Fruit fly (Drosophila melanogaster) whole organism, embryonic: ENCODE measurements around the gene Txl.
A peak's percentile ranks its signal among the peaks of the same experiment; 100 is the strongest.

ENCODE experiments used
- Aef1 ChIP-seq: fragments of 200-800 bp; sonication (Bioruptor generic); IDR thresholded peaks from 3 replicates; pipeline ENCODE4 v1.3.6; 2022; ENCODE audit warnings: missing biosample characterization, missing genetic modification characterization
- Awh ChIP-seq: fragments of 200-800 bp; sonication (Bioruptor generic); IDR thresholded peaks from 2 replicates; pipeline ENCODE4, ENCODE4 v1.3.6; 2022; ENCODE audit warnings: missing biosample characterization, missing genetic modification characterization
- BtbVII ChIP-seq: fragments of 200-800 bp; sonication (Bioruptor generic); optimal IDR thresholded peaks from 3 replicates; lab custom pipeline; 2017; ENCODE audit warnings: missing biosample characterization, mild to moderate bottlenecking, missing genetic modification characterization
- Bteb2 ChIP-seq: fragments of 200-800 bp; sonication (Bioruptor generic); optimal IDR thresholded peaks from 2 replicates; lab custom pipeline; 2016; ENCODE audit warnings: missing biosample characterization, missing genetic modification characterization
- CG10366 ChIP-seq: fragments of 200-800 bp; sonication (Bioruptor generic); IDR thresholded peaks from 2 replicates; pipeline ENCODE4 v1.3.6; 2022; ENCODE audit warnings: missing biosample characterization, missing genetic modification characterization
- CG11085 ChIP-seq: fragments of 200-800 bp; sonication (Bioruptor generic); IDR thresholded peaks from 2 replicates; pipeline ENCODE4 v1.3.6; 2022; ENCODE audit warnings: missing biosample characterization, missing genetic modification characterization
- CG12659 ChIP-seq: fragments of 200-800 bp; sonication (Bioruptor generic); optimal IDR thresholded peaks from 3 replicates; lab custom pipeline; 2017; ENCODE audit warnings: mild to moderate bottlenecking, missing biosample characterization, missing genetic modification reagents, missing genetic modification characterization
- CG14050 ChIP-seq: fragments of 200-800 bp; sonication (Bioruptor generic); IDR thresholded peaks from 3 replicates; pipeline ENCODE4 v1.3.6; 2022; ENCODE audit warnings: missing biosample characterization, missing genetic modification characterization
- CG15696 ChIP-seq: fragments of 200-800 bp; sonication (Bioruptor generic); optimal IDR thresholded peaks from 2 replicates; lab custom pipeline; 2019; ENCODE audit warnings: missing biosample characterization, mild to moderate bottlenecking, missing genetic modification characterization, moderate library complexity
- CG17328 ChIP-seq: fragments of 200-800 bp; sonication (Bioruptor generic); IDR thresholded peaks from 2 replicates; pipeline ENCODE4 v1.3.6; 2022; ENCODE audit warnings: missing biosample characterization, missing genetic modification characterization
- CG17361 ChIP-seq: fragments of 200-800 bp; sonication (Bioruptor generic); IDR thresholded peaks from 3 replicates; pipeline ENCODE4 v1.3.6; 2022; ENCODE audit warnings: missing biosample characterization, missing genetic modification characterization
- CG17568 ChIP-seq: fragments of 200-800 bp; sonication (Bioruptor generic); optimal IDR thresholded peaks from 2 replicates; lab custom pipeline; 2018; ENCODE audit warnings: missing biosample characterization, mild to moderate bottlenecking, missing genetic modification characterization, moderate library complexity
- CG17829 ChIP-seq: fragments of 200-800 bp; optimal IDR thresholded peaks from 2 replicates; lab custom pipeline; 2019; ENCODE audit warnings: missing biosample characterization, mild to moderate bottlenecking, missing genetic modification characterization, moderate library complexity
- CG1832 ChIP-seq: fragments of 200-800 bp; sonication (Bioruptor generic); optimal IDR thresholded peaks from 2 replicates; lab custom pipeline; 2017; ENCODE audit warnings: missing biosample characterization, mild to moderate bottlenecking, missing genetic modification characterization, inconsistent platforms
- CG32532 ChIP-seq: fragments of 200-800 bp; sonication (Bioruptor generic); IDR thresholded peaks from 2 replicates; pipeline ENCODE4 v1.3.6; 2022; ENCODE audit warnings: missing biosample characterization, missing genetic modification characterization
- CG32767 ChIP-seq: fragments of 200-800 bp; sonication (Bioruptor generic); IDR thresholded peaks from 2 replicates; pipeline ENCODE4 v1.3.6; 2022; ENCODE audit warnings: missing biosample characterization, missing genetic modification characterization
- CG3281 ChIP-seq: fragments of 200-800 bp; sonication (Bioruptor generic); optimal IDR thresholded peaks from 3 replicates; lab custom pipeline; 2017; ENCODE audit warnings: missing biosample characterization, mild to moderate bottlenecking, missing genetic modification characterization
- CG42726 ChIP-seq: fragments of 200-800 bp; sonication (Bioruptor generic); IDR thresholded peaks from 2 replicates; pipeline ENCODE4 v1.3.6; 2022; ENCODE audit warnings: missing biosample characterization, missing genetic modification characterization; ENCODE audit not compliant: partially characterized antibody
- CG6854 ChIP-seq: fragments of 200-800 bp; sonication (Bioruptor generic); optimal IDR thresholded peaks from 3 replicates; lab custom pipeline; 2017; ENCODE audit warnings: missing biosample characterization, mild to moderate bottlenecking, missing genetic modification characterization
- CG8281 ChIP-seq: fragments of 200-800 bp; sonication (Bioruptor generic); optimal IDR thresholded peaks from 2 replicates; lab custom pipeline; 2018; ENCODE audit warnings: missing biosample characterization, mild to moderate bottlenecking, missing genetic modification characterization, moderate library complexity
- CG8478 ChIP-seq: fragments of >200 bp; optimal IDR thresholded peaks from 2 replicates; lab custom pipeline; 2018
- Dip2 ChIP-seq: fragments of 200-800 bp; sonication (Bioruptor generic); IDR thresholded peaks from 2 replicates; pipeline ENCODE4 v1.3.6; 2022; ENCODE audit warnings: missing biosample characterization, missing genetic modification characterization
- Dll ChIP-seq: fragments of 200-800 bp; sonication (Bioruptor generic); IDR thresholded peaks from 4 replicates; pipeline ENCODE4 v1.3.6; 2022; ENCODE audit warnings: missing biosample characterization, missing genetic modification characterization; ENCODE audit not compliant: partially characterized antibody
- ERR ChIP-seq: fragments of 200-800 bp; sonication (Bioruptor generic); optimal IDR thresholded peaks from 2 replicates; lab custom pipeline; 2016; ENCODE audit warnings: missing biosample characterization, missing genetic modification characterization
- Ets65A ChIP-seq: fragments of 200-800 bp; sonication (Bioruptor generic); peaks from one replicate; lab custom pipeline; 2016; ENCODE audit warnings: missing biosample characterization, missing genetic modification characterization
- HHEX ChIP-seq: fragments of 200-800 bp; sonication (Bioruptor generic); optimal IDR thresholded peaks from 3 replicates; lab custom pipeline; 2017; ENCODE audit warnings: missing biosample characterization, mild to moderate bottlenecking, missing genetic modification characterization, missing genetic modification reagents
- HmgZ ChIP-seq: fragments of 200-800 bp; sonication (Bioruptor generic); optimal IDR thresholded peaks from 2 replicates; lab custom pipeline; 2018; ENCODE audit warnings: missing biosample characterization, mild to moderate bottlenecking, missing genetic modification characterization
- Lim3 ChIP-seq: fragments of 200-800 bp; sonication (Bioruptor generic); IDR thresholded peaks from 2 replicates; pipeline ENCODE4 v1.3.6; 2022; ENCODE audit warnings: missing biosample characterization, missing genetic modification characterization
- Sry-β ChIP-seq: fragments of 200-800 bp; sonication (Bioruptor generic); optimal IDR thresholded peaks from 2 replicates; lab custom pipeline; 2018; ENCODE audit warnings: missing biosample characterization, mild to moderate bottlenecking, missing genetic modification characterization, moderate library complexity
- ab ChIP-seq: fragments of 200-800 bp; sonication (Bioruptor generic); optimal IDR thresholded peaks from 2 replicates; lab custom pipeline; 2016; ENCODE audit warnings: missing biosample characterization, missing genetic modification characterization
- bab2 ChIP-seq: fragments of 200-800 bp; sonication (Bioruptor generic); optimal IDR thresholded peaks from 2 replicates; lab custom pipeline; 2016; ENCODE audit warnings: missing biosample characterization, missing genetic modification characterization
- bsh ChIP-seq, 2 experiments: fragments of 200-800 bp; sonication (Bioruptor generic); optimal IDR thresholded peaks; 2 replicates each; lab custom pipeline; 2017 to 2018; ENCODE audit warnings: mild to moderate bottlenecking in 2 of 2, missing biosample characterization in 2 of 2, missing genetic modification characterization in 2 of 2, moderate library complexity in 1 of 2
- chif ChIP-seq, 2 experiments: fragments of 200-800 bp; sonication (Bioruptor generic); optimal IDR thresholded peaks; 3 replicates each; lab custom pipeline; 2016; ENCODE audit warnings: missing biosample characterization in 2 of 2, missing genetic modification characterization in 2 of 2
- cwo ChIP-seq: fragments of 200-800 bp; sonication (Bioruptor generic); optimal IDR thresholded peaks from 3 replicates; lab custom pipeline; 2017; ENCODE audit warnings: missing biosample characterization, missing genetic modification characterization, mild to moderate bottlenecking, moderate library complexity, missing genetic modification reagents
- danr ChIP-seq: fragments of 200-800 bp; sonication (Bioruptor generic); IDR thresholded peaks from 2 replicates; pipeline ENCODE4 v1.3.6; 2022; ENCODE audit warnings: missing biosample characterization, missing genetic modification characterization
- eyg ChIP-seq: fragments of 200-800 bp; sonication (Bioruptor generic); optimal IDR thresholded peaks from 3 replicates; lab custom pipeline; 2016; ENCODE audit warnings: missing biosample characterization, missing genetic modification characterization
- ham ChIP-seq: fragments of 200-800 bp; sonication (Bioruptor generic); IDR thresholded peaks from 2 replicates; pipeline ENCODE4 v1.3.6; 2022; ENCODE audit warnings: missing biosample characterization, missing genetic modification characterization
- her ChIP-seq: fragments of 200-800 bp; sonication (Bioruptor generic); optimal IDR thresholded peaks from 2 replicates; lab custom pipeline; 2016; ENCODE audit warnings: missing biosample characterization, missing genetic modification characterization
- hkb ChIP-seq, 2 experiments: fragments of 200-800 bp in 1 of 2; fragments of >200 bp in 1 of 2; sonication (Bioruptor generic) in 1 of 2; IDR thresholded peaks in 1 of 2; optimal IDR thresholded peaks in 1 of 2; 2 replicates each; pipeline versions ENCODE4 v1.3.6 to Lab custom; 2017 to 2022; ENCODE audit warnings: missing biosample characterization in 1 of 2, missing genetic modification characterization in 1 of 2
- jigr1 ChIP-seq: fragments of 200-800 bp; sonication (Bioruptor generic); IDR thresholded peaks from 3 replicates; pipeline ENCODE4 v1.3.6; 2022; ENCODE audit warnings: missing biosample characterization, missing genetic modification characterization
- mld ChIP-seq: fragments of 200-800 bp; sonication (Bioruptor generic); IDR thresholded peaks from 3 replicates; pipeline ENCODE4 v1.3.6; 2022; ENCODE audit warnings: missing biosample characterization, missing genetic modification characterization; ENCODE audit not compliant: partially characterized antibody
- onecut ChIP-seq: fragments of 200-800 bp; sonication (Bioruptor generic); IDR thresholded peaks from 2 replicates; pipeline ENCODE4 v1.3.6; 2022; ENCODE audit warnings: missing biosample characterization, missing genetic modification characterization
- pum ChIP-seq: fragments of 200-800 bp; sonication (Bioruptor generic); optimal IDR thresholded peaks from 2 replicates; lab custom pipeline; 2016; ENCODE audit warnings: missing biosample characterization, missing genetic modification characterization
- repo ChIP-seq: fragments of 200-800 bp; sonication (Bioruptor generic); optimal IDR thresholded peaks from 2 replicates; lab custom pipeline; 2016; ENCODE audit warnings: missing biosample characterization, missing genetic modification characterization
- tup ChIP-seq: fragments of 200-800 bp; sonication (Bioruptor generic); optimal IDR thresholded peaks from 2 replicates; lab custom pipeline; 2016; ENCODE audit warnings: missing biosample characterization, mild to moderate bottlenecking, missing genetic modification characterization, moderate library complexity
- vfl ChIP-seq: fragments of 200-800 bp; sonication (Bioruptor generic); optimal IDR thresholded peaks from 2 replicates; lab custom pipeline; 2016; ENCODE audit warnings: missing biosample characterization, missing genetic modification characterization
- vvl ChIP-seq: fragments of 200-800 bp; sonication (Bioruptor generic); IDR thresholded peaks from 2 replicates; pipeline ENCODE4 v1.3.6; 2022; ENCODE audit warnings: missing biosample characterization, missing genetic modification characterization
- yki ChIP-seq: fragments of >200 bp; optimal IDR thresholded peaks from 3 replicates; lab custom pipeline; 2018
- zen2 ChIP-seq: fragments of 200-800 bp; sonication (Bioruptor generic); IDR thresholded peaks from 3 replicates; pipeline ENCODE4 v1.3.6; 2022; ENCODE audit warnings: missing biosample characterization, missing genetic modification characterization; ENCODE audit not compliant: partially characterized antibody

Gene Txl

DNA sequence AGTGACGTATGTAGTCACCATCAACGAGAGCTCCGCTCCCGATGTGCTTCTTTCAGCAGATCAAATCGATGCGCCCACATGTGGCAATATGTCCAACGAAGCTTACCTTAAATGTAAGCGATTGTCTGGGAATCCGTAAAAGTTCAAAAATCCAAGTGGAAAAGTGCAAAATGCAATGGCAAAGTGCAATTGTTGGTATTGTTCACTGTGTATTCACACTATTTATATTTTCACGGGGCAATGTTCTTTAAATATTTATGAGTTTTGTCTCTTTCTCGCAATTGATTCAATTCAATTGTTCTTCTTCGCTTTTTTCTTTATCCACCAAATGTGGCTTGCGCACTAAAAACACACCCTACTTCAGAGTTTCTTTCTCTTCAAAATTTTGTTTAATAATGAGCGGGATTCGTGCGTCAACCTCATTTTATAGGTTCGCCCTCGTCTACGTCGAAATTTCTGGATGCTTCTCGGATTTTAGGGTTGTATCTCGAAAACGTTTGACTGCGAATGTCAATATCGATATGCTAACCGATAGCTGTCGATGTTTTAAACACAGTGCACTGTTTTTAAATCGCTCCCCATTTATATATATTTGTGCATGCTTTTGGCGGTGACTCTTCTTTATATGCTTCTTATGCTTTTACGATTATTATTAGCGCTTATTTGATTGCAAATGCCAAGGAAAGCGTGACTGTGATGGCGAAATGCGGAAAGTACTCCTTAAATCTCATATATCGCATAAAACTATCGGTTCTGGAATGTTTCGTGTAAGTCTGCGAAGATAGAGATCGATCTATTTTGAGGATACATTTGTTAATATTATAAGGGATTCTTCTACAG, 13.7 kb upstream of the Txl start, which contains the start of gene DnaJ-1 (continued):
- TF ChIP-seq CG10366 (no peak), CG1832 (GFP tag; lab: Kevin White, UChicago) (no peak), zen2 (peak; percentile 97), jigr1 (GFP tag; lab: Robert Waterston, UW) (no peak), CG3281 (GFP tag; lab: Kevin White, UChicago) (peak; percentile 44), mld (GFP tag; lab: Robert Waterston, UW) (peak; percentile 95), ERR (GFP tag; lab: Kevin White, UChicago) (no peak), pum (GFP tag; lab: Kevin White, UChicago) (no peak), chif (GFP tag; optimal IDR thresholded peaks at IDR 0.05; lab: Kevin White, UChicago) (peak in 1 of 2 experiments; percentile 6), Ets65A (peak; percentile 96), bab2 (GFP tag; lab: Kevin White, UChicago) (peak; percentile 3), eyg (no peak), HHEX (GFP tag; lab: Kevin White, UChicago) (peak; percentile 33), CG8281 (tag; lab: Kevin White, UChicago) (no peak), CG17328 (GFP tag; lab: Robert Waterston, UW) (no peak), vfl (GFP tag; lab: Kevin White, UChicago) (no peak), danr (GFP tag; lab: Robert Waterston, UW) (no peak), Sry-β (peak; percentile 7), CG17568 (no peak), CG32767 (GFP tag; lab: Robert Waterston, UW) (0 out of 2 replicates have a peak, but pooled peaks have one; percentile 16), hkb (optimal IDR thresholded peaks at IDR 0.05; lab: Kevin White, UChicago) (no peak), hkb (GFP tag; IDR thresholded peaks at IDR 0.05; lab: Robert Waterston, UW) (no peak), Aef1 (no peak), CG17361 (GFP tag; lab: Robert Waterston, UW) (peak; percentile 42; the same call in 1 of the 3 replicates), her (peak; percentile 20), CG17829 (tag; lab: Kevin White, UChicago) (peak; percentile 53), ham (GFP tag; lab: Robert Waterston, UW) (no peak), CG11085 (GFP tag; lab: Robert Waterston, UW) (no peak), Awh (GFP tag; lab: Robert Waterston, UW) (no peak; the same call in 1 of the 2 replicates), HmgZ (tag; lab: Kevin White, UChicago) (peak; percentile 60), CG12659 (GFP tag; lab: Kevin White, UChicago) (peak; percentile 70), yki (lab: Kevin White, UChicago) (no peak), cwo (GFP tag; lab: Kevin White, UChicago) (peak; percentile 19), repo (no peak), CG15696 (tag; lab: Kevin White, UChicago) (no peak), onecut (GFP tag; lab: Robert Waterston, UW) (peak; percentile 59), CG6854 (GFP tag; lab: Kevin White, UChicago) (peak; percentile 52), Bteb2 (no peak), ab (no peak), CG42726 (GFP tag; lab: Robert Waterston, UW) (peak; percentile 95), CG32532 (peak; percentile 23; the same call in 1 of the 2 replicates), Dip2 (no peak), BtbVII (GFP tag; lab: Kevin White, UChicago) (peak; percentile 40), Dll (GFP tag; lab: Robert Waterston, UW) (peak; percentile 98), Lim3 (GFP tag; lab: Robert Waterston, UW) (no peak), bsh (GFP tag; optimal IDR thresholded peaks at IDR 0.05; lab: Kevin White, UChicago) (peak; percentile 19 to 20), CG14050 (GFP tag; lab: Robert Waterston, UW) (no peak), CG8478 (no peak), tup (no peak), vvl (GFP tag; lab: Robert Waterston, UW) (peak; percentile 50)
